Worm (Caenorhabditis elegans) whole organism, L1 larva: ENCODE measurements around the gene F30H5.5.

Experiments used
- C16A3.4 ChIP-seq: fragments of 150-350 bp; optimal IDR thresholded peaks from 2 replicates; lab custom pipeline; 2014; ENCODE audit warnings: missing biosample characterization, missing genetic modification characterization
- C34B4.2 ChIP-seq: sonication (generic microtip); optimal IDR thresholded peaks from 2 replicates; lab custom pipeline; 2017; ENCODE audit warnings: mild to moderate bottlenecking, missing genetic modification characterization, missing compliant biosample characterization
- F16B12.6 ChIP-seq: fragments of 150-350 bp; optimal IDR thresholded peaks from 2 replicates; lab custom pipeline; 2014; ENCODE audit warnings: missing biosample characterization, missing genetic modification characterization
- Y116A8C.19 ChIP-seq: sonication (generic microtip); optimal IDR thresholded peaks from 2 replicates; lab custom pipeline; 2016; ENCODE audit warnings: missing compliant biosample characterization, missing genetic modification characterization, borderline replicate concordance
- blmp-1 ChIP-seq: fragments of 150-350 bp; optimal IDR thresholded peaks from 2 replicates; lab custom pipeline; 2014; ENCODE audit warnings: missing biosample characterization, missing genetic modification characterization
- ceh-90 ChIP-seq: sonication (generic microtip); optimal IDR thresholded peaks from 2 replicates; lab custom pipeline; 2016; ENCODE audit warnings: missing genetic modification characterization, missing compliant biosample characterization
- ces-1 ChIP-seq: fragments of 150-350 bp; optimal IDR thresholded peaks from 2 replicates; lab custom pipeline; 2014; ENCODE audit warnings: missing biosample characterization, missing genetic modification reagents, missing genetic modification characterization
- dsc-1 ChIP-seq: sonication (generic microtip); optimal IDR thresholded peaks from 2 replicates; lab custom pipeline; 2016; ENCODE audit warnings: mild to moderate bottlenecking, missing genetic modification characterization, missing compliant biosample characterization
- efl-3 ChIP-seq: fragments of 200-800 bp; sonication (Bioruptor generic); optimal IDR thresholded peaks from 2 replicates; lab custom pipeline; 2018; ENCODE audit warnings: mild to moderate bottlenecking, missing genetic modification characterization, missing compliant biosample characterization
- egl-13 ChIP-seq: sonication (generic microtip); optimal IDR thresholded peaks from 2 replicates; lab custom pipeline; 2016; ENCODE audit warnings: missing genotype, missing genetic modification reagents, missing genetic modification characterization, missing compliant biosample characterization
- egl-27 ChIP-seq, 2 experiments: fragments of 150-350 bp in 1 of 2; sonication (generic microtip); optimal IDR thresholded peaks; 3 replicates each; lab custom pipeline; 2017 to 2018; ENCODE audit warnings: missing biosample characterization in 2 of 2, missing genetic modification characterization in 2 of 2, missing genetic modification reagents in 2 of 2
- elt-3 ChIP-seq, 6 experiments: fragments of 150-350 bp in 1 of 6; sonication (generic microtip); optimal IDR thresholded peaks; 2 replicates each; lab custom pipeline; 2017 to 2018; ENCODE audit warnings: missing biosample characterization in 6 of 6, missing genetic modification characterization in 6 of 6, inconsistent platforms in 1 of 6
- ets-5 ChIP-seq: fragments of 200-800 bp; sonication (Bioruptor generic); IDR thresholded peaks from 2 replicates; pipeline ENCODE4 v1.3.6; 2022; ENCODE audit warnings: missing genetic modification characterization, missing compliant biosample characterization
- fkh-10 ChIP-seq: sonication (generic microtip); optimal IDR thresholded peaks from 2 replicates; lab custom pipeline; 2017; ENCODE audit warnings: missing biosample characterization, missing genetic modification reagents, missing genetic modification characterization
- fkh-8 ChIP-seq: sonication (generic microtip); optimal IDR thresholded peaks from 2 replicates; lab custom pipeline; 2016; ENCODE audit warnings: mild to moderate bottlenecking, missing genetic modification characterization, missing compliant biosample characterization
- fos-1 ChIP-seq: fragments of 150-350 bp; optimal IDR thresholded peaks from 2 replicates; lab custom pipeline; 2014; ENCODE audit warnings: missing biosample characterization, missing genetic modification characterization
- grh-1 ChIP-seq: fragments of 200-800 bp; sonication (Bioruptor generic); IDR thresholded peaks from 2 replicates; pipeline ENCODE4 v1.3.6; 2022; ENCODE audit warnings: missing genetic modification reagents, missing genetic modification characterization, missing compliant biosample characterization
- hlh-4 ChIP-seq: sonication (generic microtip); optimal IDR thresholded peaks from 2 replicates; lab custom pipeline; 2016; ENCODE audit warnings: mild to moderate bottlenecking, missing genetic modification characterization, missing compliant biosample characterization
- isw-1 ChIP-seq: fragments of 200-800 bp; sonication (Bioruptor generic); IDR thresholded peaks from 2 replicates; pipeline ENCODE4 v1.3.6; 2022; ENCODE audit warnings: missing genetic modification characterization, missing compliant biosample characterization
- jun-1 ChIP-seq: fragments of 150-350 bp; optimal IDR thresholded peaks from 2 replicates; lab custom pipeline; 2014; ENCODE audit warnings: missing biosample characterization, missing genetic modification reagents, missing genetic modification characterization
- lin-13 ChIP-seq: fragments of 150-350 bp; optimal IDR thresholded peaks from 2 replicates; lab custom pipeline; 2014; ENCODE audit warnings: missing biosample characterization, missing genetic modification reagents, missing genetic modification characterization
- lin-35 ChIP-seq, 2 experiments: fragments of 150-350 bp; optimal IDR thresholded peaks; 2 replicates each; lab custom pipeline; 2014; ENCODE audit warnings: missing biosample characterization in 2 of 2, missing genetic modification characterization in 2 of 2, missing genetic modification reagents in 2 of 2
- lin-39 ChIP-seq: fragments of 150-350 bp; optimal IDR thresholded peaks from 2 replicates; lab custom pipeline; 2014; ENCODE audit warnings: missing biosample characterization, missing genetic modification reagents, missing genetic modification characterization
- lir-3 ChIP-seq: sonication (generic microtip); optimal IDR thresholded peaks from 2 replicates; lab custom pipeline; 2016; ENCODE audit warnings: mild to moderate bottlenecking, missing genetic modification characterization, moderate library complexity, missing compliant biosample characterization; ENCODE audit not compliant: poor library complexity
- lsy-2 ChIP-seq, 2 experiments: fragments of 150-350 bp; optimal IDR thresholded peaks; 2 replicates each; lab custom pipeline; 2014; ENCODE audit warnings: missing biosample characterization in 2 of 2, missing genetic modification characterization in 2 of 2
- mab-9 ChIP-seq: fragments of 200-800 bp; sonication (Bioruptor generic); IDR thresholded peaks from 2 replicates; pipeline ENCODE4 v1.3.6; 2022; ENCODE audit warnings: missing genetic modification reagents, missing genetic modification characterization, missing compliant biosample characterization
- mdl-1 ChIP-seq, 2 experiments: fragments of 150-350 bp; optimal IDR thresholded peaks; 2 replicates each; lab custom pipeline; 2014 to 2017; ENCODE audit warnings: missing biosample characterization in 2 of 2, missing genetic modification characterization in 2 of 2, inconsistent platforms in 1 of 2
- nhr-11 ChIP-seq: fragments of 150-350 bp; optimal IDR thresholded peaks from 2 replicates; lab custom pipeline; 2014; ENCODE audit warnings: missing biosample characterization, missing genetic modification characterization
- nhr-12 ChIP-seq: sonication (generic microtip); optimal IDR thresholded peaks from 2 replicates; lab custom pipeline; 2017; ENCODE audit warnings: missing biosample characterization, missing genetic modification characterization
- nhr-47 ChIP-seq: sonication (generic microtip); optimal IDR thresholded peaks from 2 replicates; lab custom pipeline; 2016; ENCODE audit warnings: mild to moderate bottlenecking, missing genetic modification characterization, moderate library complexity, missing compliant biosample characterization
- nhr-77 ChIP-seq: fragments of 150-350 bp; optimal IDR thresholded peaks from 2 replicates; lab custom pipeline; 2014; ENCODE audit warnings: missing biosample characterization, missing genetic modification characterization
- nhr-85 ChIP-seq: sonication (generic microtip); peaks from one replicate; lab custom pipeline; 2016; ENCODE audit warnings: missing genetic modification characterization, inconsistent platforms, missing compliant biosample characterization
- rnt-1 ChIP-seq: sonication (generic microtip); optimal IDR thresholded peaks from 2 replicates; lab custom pipeline; 2016; ENCODE audit warnings: mild to moderate bottlenecking, missing genetic modification characterization, moderate library complexity, missing compliant biosample characterization
- skn-1 ChIP-seq: fragments of 150-350 bp; optimal IDR thresholded peaks from 2 replicates; lab custom pipeline; 2014; ENCODE audit warnings: missing biosample characterization, missing genetic modification characterization
- snpc-4 ChIP-seq: fragments of 150-350 bp; optimal IDR thresholded peaks from 2 replicates; lab custom pipeline; 2014; ENCODE audit warnings: missing biosample characterization, missing genetic modification characterization
- snu-23 ChIP-seq: sonication (generic microtip); optimal IDR thresholded peaks from 2 replicates; lab custom pipeline; 2016; ENCODE audit warnings: missing genetic modification characterization, missing compliant biosample characterization
- sox-4 ChIP-seq: sonication (generic microtip); optimal IDR thresholded peaks from 2 replicates; lab custom pipeline; 2016; ENCODE audit warnings: missing genetic modification characterization, missing compliant biosample characterization
- sup-37 ChIP-seq: fragments of 200-800 bp; sonication (Bioruptor generic); optimal IDR thresholded peaks from 2 replicates; lab custom pipeline; 2018; ENCODE audit warnings: mild to moderate bottlenecking, missing genetic modification characterization, missing compliant biosample characterization
- swsn-7 ChIP-seq: sonication (generic microtip); optimal IDR thresholded peaks from 2 replicates; lab custom pipeline; 2016; ENCODE audit warnings: missing genetic modification characterization, missing compliant biosample characterization
- unc-130 ChIP-seq: fragments of 150-350 bp; optimal IDR thresholded peaks from 2 replicates; lab custom pipeline; 2017; ENCODE audit warnings: missing biosample characterization, missing genetic modification characterization, inconsistent platforms
- unc-30 ChIP-seq: sonication (generic microtip); optimal IDR thresholded peaks from 2 replicates; lab custom pipeline; 2017; ENCODE audit warnings: missing biosample characterization, missing genetic modification characterization
- xbp-1 ChIP-seq: sonication (generic microtip); optimal IDR thresholded peaks from 2 replicates; lab custom pipeline; 2016; ENCODE audit warnings: missing genetic modification characterization, missing compliant biosample characterization
- zag-1 ChIP-seq: fragments of 150-350 bp; optimal IDR thresholded peaks from 2 replicates; lab custom pipeline; 2014; ENCODE audit warnings: missing biosample characterization, missing genetic modification characterization

F30H5.5 gene

ce11 chrIII:502583-502982, 14.0 kb downstream of the F30H5.5 start (continued):
- TF ChIP-seq skn-1 (tag; lab: Kevin White, UChicago) = peak; percentile 61
- TF ChIP-seq isw-1 = peak; percentile 20; the same call in 1 of the 2 replicates
- TF ChIP-seq unc-130 (tag; lab: Kevin White, UChicago) = peak; percentile 72
- peak; percentile 54 for TF ChIP-seq sox-4 (tag; lab: Kevin White, UChicago)
- TF ChIP-seq egl-27 (tag; optimal IDR thresholded peaks at IDR 0.05; lab: Kevin White, UChicago) = peak in 1 of 2 experiments; percentile 20
- TF ChIP-seq rnt-1 (tag; lab: Kevin White, UChicago) = peak; percentile 75
- peak; percentile 71 for TF ChIP-seq xbp-1 (tag; lab: Kevin White, UChicago)
- no peak for TF ChIP-seq nhr-11 (tag; lab: Kevin White, UChicago)
- peak; percentile 81 for TF ChIP-seq C16A3.4 (tag; lab: Kevin White, UChicago)
- TF ChIP-seq C34B4.2 = no peak
- peak; percentile 53 for TF ChIP-seq lin-13
- no peak for TF ChIP-seq zag-1 (tag; lab: Kevin White, UChicago)
- no peak for TF ChIP-seq ets-5 (GFP tag; lab: Robert Waterston, UW)
- TF ChIP-seq hlh-4 (tag; lab: Kevin White, UChicago) = no peak
- TF ChIP-seq lin-39 (tag; lab: Kevin White, UChicago) = no peak
- TF ChIP-seq, all 84 proteins: peak for 50

- no peak for TF ChIP-seq grh-1
- no peak for TF ChIP-seq unc-30
- TF ChIP-seq Y116A8C.19 (tag; lab: Kevin White, UChicago) = no peak
- no peak for TF ChIP-seq nhr-77
- no peak for TF ChIP-seq ets-5 (GFP tag; lab: Robert Waterston, UW)
- peak; percentile 3 for TF ChIP-seq nhr-85 (tag; lab: Kevin White, UChicago)
- no peak for TF ChIP-seq mab-9 (GFP tag; lab: Robert Waterston, UW)
- no peak for TF ChIP-seq lsy-2 (tag; optimal IDR thresholded peaks at IDR 0.05; lab: Kevin White, UChicago)
These were observed 20.5 kb downstream of the F30H5.5 start for ce11 chrIII:509045-509444.

ce11 chrIII:512117-512516, 23.6 kb downstream of the F30H5.5 start, which contains the start of gene F30H5.3:
TSS of gene F30H5.3 (minus strand) at chrIII:512217.
- 0 out of 2 replicates have a peak, but pooled peaks have one; percentile 56 for TF ChIP-seq ets-5 (GFP tag; lab: Robert Waterston, UW)
- no peak for TF ChIP-seq egl-27 (tag; optimal IDR thresholded peaks at IDR 0.05; lab: Kevin White, UChicago)
- TF ChIP-seq nhr-12 = no peak
- TF ChIP-seq mab-9 (GFP tag; lab: Robert Waterston, UW) = no peak
- TF ChIP-seq nhr-47 (tag; lab: Kevin White, UChicago) = no peak
- TF ChIP-seq F16B12.6 (tag; lab: Kevin White, UChicago) = no peak
- no peak for TF ChIP-seq fos-1 (tag; lab: Kevin White, UChicago)

- TF ChIP-seq elt-3 (tag; optimal IDR thresholded peaks at IDR 0.05; lab: Kevin White, UChicago) (no peak), fkh-10 (GFP tag; lab: Kevin White, UChicago) (no peak), efl-3 (no peak), swsn-7 (tag; lab: Kevin White, UChicago) (no peak), ces-1 (GFP tag; lab: Kevin White, UChicago) (no peak), sup-37 (no peak), ceh-90 (tag; lab: Kevin White, UChicago) (no peak), dsc-1 (tag; lab: Kevin White, UChicago) (no peak), lin-35 (GFP tag; optimal IDR thresholded peaks at IDR 0.05; lab: Kevin White, UChicago) (no peak), snu-23 (GFP tag; lab: Kevin White, UChicago) (no peak), fkh-8 (tag; lab: Kevin White, UChicago) (no peak), jun-1 (no peak), lir-3 (tag; lab: Kevin White, UChicago) (no peak), nhr-11 (tag; lab: Kevin White, UChicago) (no peak), mdl-1 (tag; optimal IDR thresholded peaks at IDR 0.05; lab: Kevin White, UChicago) (no peak), egl-13 (no peak), snpc-4 (no peak), blmp-1 (tag; lab: Kevin White, UChicago) (no peak)
These were observed 24.8 kb downstream of the F30H5.5 start for ce11 chrIII:513360-513759.
